Worm (Caenorhabditis elegans) whole organism, L4 larva: Measurements from ENCODE around the gene rft-1.

Experiments
- F49E8.2 ChIP-seq: sonication (generic microtip); optimal IDR thresholded peaks from 2 replicates; lab custom pipeline; 2016; ENCODE audit warnings: missing compliant biosample characterization, mild to moderate bottlenecking, missing genetic modification characterization, borderline replicate concordance
- R02D3.7 ChIP-seq: fragments of 150-350 bp; sonication (generic microtip); optimal IDR thresholded peaks from 3 replicates; lab custom pipeline; 2014; ENCODE audit warnings: missing biosample characterization, missing genetic modification characterization
- Y105C5A.15 ChIP-seq: fragments of 200-800 bp; sonication (Bioruptor generic); IDR thresholded peaks from 2 replicates; pipeline ENCODE4 v1.3.6; 2022; ENCODE audit warnings: missing genetic modification characterization, missing compliant biosample characterization
- Y48G9A.11 ChIP-seq: fragments of 200-800 bp; sonication (Bioruptor generic); IDR thresholded peaks from 2 replicates; pipeline ENCODE4 v1.3.6; 2022; ENCODE audit warnings: missing genetic modification reagents, missing genetic modification characterization, missing compliant biosample characterization
- Y75B8A.6 ChIP-seq: fragments of 200-800 bp; sonication (Bioruptor generic); IDR thresholded peaks from 2 replicates; pipeline ENCODE4 v1.3.6; 2022; ENCODE audit warnings: missing genetic modification reagents, missing genetic modification characterization, missing compliant biosample characterization
- ZK546.5 ChIP-seq, 2 experiments: sonication (generic microtip); optimal IDR thresholded peaks; 2 replicates each; lab custom pipeline; 2017; ENCODE audit warnings: missing biosample characterization in 2 of 2, missing genetic modification characterization in 2 of 2
- ama-1 ChIP-seq: fragments of 150-350 bp; optimal IDR thresholded peaks from 2 replicates; lab custom pipeline; 2014; ENCODE audit warnings: inconsistent platforms, mixed read lengths
- arid-1 ChIP-seq: fragments of 200-800 bp; sonication (Bioruptor generic); conservative IDR thresholded peaks from 2 replicates; pipeline ENCODE4 v1.3.6; 2022; ENCODE audit warnings: missing genetic modification reagents, missing genetic modification characterization, missing compliant biosample characterization
- daf-16 ChIP-seq, 3 experiments: sonication (generic microtip); optimal IDR thresholded peaks; 2 replicates each; lab custom pipeline; 2016 to 2017; ENCODE audit warnings: missing genetic modification characterization in 3 of 3, missing genetic modification reagents in 3 of 3, mild to moderate bottlenecking in 2 of 3, missing compliant biosample characterization in 2 of 3, missing biosample characterization in 1 of 3, moderate library complexity in 1 of 3
- dmd-8 ChIP-seq: fragments of 200-800 bp; sonication (Bioruptor generic); IDR thresholded peaks from 2 replicates; pipeline ENCODE4 v1.3.6; 2022; ENCODE audit warnings: missing genetic modification characterization, missing compliant biosample characterization
- dmd-9 ChIP-seq: fragments of 200-800 bp; sonication (Bioruptor generic); IDR thresholded peaks from 2 replicates; pipeline ENCODE4 v1.3.6; 2022; ENCODE audit warnings: missing genetic modification reagents, missing genetic modification characterization, missing compliant biosample characterization
- dpl-1 ChIP-seq: fragments of 150-350 bp; optimal IDR thresholded peaks from 2 replicates; lab custom pipeline; 2014; ENCODE audit warnings: missing biosample characterization, missing genetic modification reagents, missing genetic modification characterization
- egl-27 ChIP-seq: sonication (generic microtip); optimal IDR thresholded peaks from 3 replicates; lab custom pipeline; 2017; ENCODE audit warnings: missing biosample characterization, missing genetic modification reagents, missing genetic modification characterization
- egl-43 ChIP-seq: fragments of 200-800 bp; sonication (Bioruptor generic); IDR thresholded peaks from 2 replicates; pipeline ENCODE4 v1.3.6; 2022; ENCODE audit warnings: missing genetic modification reagents, missing genetic modification characterization, missing compliant biosample characterization
- fkh-10 ChIP-seq: fragments of 150-350 bp; optimal IDR thresholded peaks from 2 replicates; lab custom pipeline; 2014; ENCODE audit warnings: missing biosample characterization, missing genetic modification reagents, missing genetic modification characterization
- fos-1 ChIP-seq: fragments of 150-350 bp; optimal IDR thresholded peaks from 2 replicates; lab custom pipeline; 2014; ENCODE audit warnings: missing biosample characterization, missing genetic modification characterization
- gei-8 ChIP-seq: fragments of 200-800 bp; sonication (Bioruptor generic); optimal IDR thresholded peaks from 2 replicates; lab custom pipeline; 2018; ENCODE audit warnings: mild to moderate bottlenecking, missing genetic modification characterization, missing compliant biosample characterization
- hif-1 ChIP-seq, 2 experiments: sonication (generic microtip); optimal IDR thresholded peaks; 2 replicates each; lab custom pipeline; 2016 to 2017; ENCODE audit warnings: missing compliant biosample characterization in 2 of 2, missing genetic modification characterization in 2 of 2, missing genetic modification reagents in 2 of 2, missing genotype in 2 of 2, mild to moderate bottlenecking in 1 of 2
- hlh-30 ChIP-seq: sonication (generic microtip); optimal IDR thresholded peaks from 2 replicates; lab custom pipeline; 2017; ENCODE audit warnings: antibody characterized with exemption, mild to moderate bottlenecking, missing genetic modification characterization, missing compliant biosample characterization; ENCODE audit not compliant: insufficient read depth
- lin-1 ChIP-seq: fragments of 200-800 bp; sonication (Bioruptor generic); IDR thresholded peaks from 2 replicates; pipeline ENCODE4 v1.3.6; 2022; ENCODE audit warnings: missing genetic modification reagents, missing genetic modification characterization, missing compliant biosample characterization
- lin-15B ChIP-seq: fragments of 150-350 bp; sonication (generic microtip); optimal IDR thresholded peaks from 3 replicates; lab custom pipeline; 2014; ENCODE audit warnings: missing biosample characterization, missing genetic modification characterization
- lin-29 ChIP-seq: fragments of 200-800 bp; sonication (Bioruptor generic); IDR thresholded peaks from 2 replicates; pipeline ENCODE4 v1.3.6; 2022; ENCODE audit warnings: missing genetic modification reagents, missing genetic modification characterization, missing compliant biosample characterization
- lin-38 ChIP-seq: fragments of 200-800 bp; sonication (Bioruptor generic); IDR thresholded peaks from 2 replicates; pipeline ENCODE4 v1.3.6; 2022; ENCODE audit warnings: missing genetic modification reagents, missing genetic modification characterization, missing compliant biosample characterization
- lir-3 ChIP-seq: sonication (generic microtip); optimal IDR thresholded peaks from 2 replicates; lab custom pipeline; 2016; ENCODE audit warnings: mild to moderate bottlenecking, missing genetic modification characterization, missing compliant biosample characterization
- lsy-2 ChIP-seq, 2 experiments: fragments of 150-350 bp in 1 of 2; sonication (generic microtip) in 1 of 2; optimal IDR thresholded peaks; 2 replicates each; lab custom pipeline; 2014 to 2017; ENCODE audit warnings: missing biosample characterization in 2 of 2, missing genetic modification characterization in 2 of 2
- mdl-1 ChIP-seq, 2 experiments: fragments of 150-350 bp in 1 of 2; sonication (generic microtip) in 1 of 2; optimal IDR thresholded peaks; 2 replicates each; lab custom pipeline; 2014 to 2017; ENCODE audit warnings: missing biosample characterization in 2 of 2, missing genetic modification characterization in 2 of 2
- mes-2 ChIP-seq: sonication (generic microtip); optimal IDR thresholded peaks from 2 replicates; lab custom pipeline; 2016; ENCODE audit warnings: missing genotype, mild to moderate bottlenecking, missing genetic modification characterization, missing compliant biosample characterization; ENCODE audit not compliant: poor library complexity, severe bottlenecking
- nhr-102 ChIP-seq: sonication (generic microtip); optimal IDR thresholded peaks from 2 replicates; lab custom pipeline; 2016; ENCODE audit warnings: mild to moderate bottlenecking, missing genetic modification characterization, moderate library complexity, missing compliant biosample characterization
- nhr-41 ChIP-seq: fragments of 200-800 bp; sonication (Bioruptor generic); IDR thresholded peaks from 2 replicates; pipeline ENCODE4 v1.3.6; 2022; ENCODE audit warnings: missing genetic modification reagents, missing genetic modification characterization, missing compliant biosample characterization
- nhr-6 ChIP-seq: fragments of 150-350 bp; optimal IDR thresholded peaks from 2 replicates; lab custom pipeline; 2014; ENCODE audit warnings: missing biosample characterization, missing genetic modification characterization
- nhr-76 ChIP-seq: fragments of 150-350 bp; optimal IDR thresholded peaks from 2 replicates; lab custom pipeline; 2014; ENCODE audit warnings: missing biosample characterization, missing genetic modification characterization
- nhr-77 ChIP-seq: fragments of 150-350 bp; optimal IDR thresholded peaks from 2 replicates; lab custom pipeline; 2014; ENCODE audit warnings: missing biosample characterization, missing genetic modification characterization
- pha-4 ChIP-seq, 2 experiments: fragments of 150-350 bp in 1 of 2; fragments of 200-800 bp in 1 of 2; sonication (Bioruptor generic) in 1 of 2; IDR thresholded peaks in 1 of 2; optimal IDR thresholded peaks in 1 of 2; 2 replicates each; pipeline versions ENCODE4 v1.3.6 to Lab custom; 2014 to 2022; ENCODE audit warnings: missing genetic modification characterization in 2 of 2, missing genetic modification reagents in 2 of 2, missing biosample characterization in 1 of 2, missing compliant biosample characterization in 1 of 2
- php-3 ChIP-seq: fragments of 200-800 bp; sonication (Bioruptor generic); IDR thresholded peaks from 2 replicates; pipeline ENCODE4 v1.3.6; 2022; ENCODE audit warnings: missing genetic modification reagents, missing genetic modification characterization, missing compliant biosample characterization
- rbr-2 ChIP-seq: sonication (generic microtip); optimal IDR thresholded peaks from 2 replicates; lab custom pipeline; 2016; ENCODE audit warnings: missing genotype, missing genetic modification characterization, missing compliant biosample characterization
- saeg-2 ChIP-seq: fragments of 200-800 bp; sonication (Bioruptor generic); IDR thresholded peaks from 2 replicates; pipeline ENCODE4 v1.3.6; 2022; ENCODE audit warnings: missing genetic modification reagents, missing genetic modification characterization, missing compliant biosample characterization
- snpc-1.2 ChIP-seq: fragments of 200-800 bp; sonication (Bioruptor generic); IDR thresholded peaks from 2 replicates; pipeline ENCODE4 v1.3.6; 2022; ENCODE audit warnings: missing genetic modification reagents, missing genetic modification characterization, missing compliant biosample characterization
- spr-1 ChIP-seq: sonication (generic microtip); optimal IDR thresholded peaks from 2 replicates; lab custom pipeline; 2016; ENCODE audit warnings: mild to moderate bottlenecking, missing genetic modification characterization, missing compliant biosample characterization
- tag-97 ChIP-seq: fragments of 200-800 bp; sonication (Bioruptor generic); IDR thresholded peaks from 2 replicates; pipeline ENCODE4 v1.3.6; 2022; ENCODE audit warnings: missing genetic modification characterization, missing compliant biosample characterization
- tra-1 ChIP-seq: fragments of 200-800 bp; sonication (Bioruptor generic); IDR thresholded peaks from 2 replicates; pipeline ENCODE4 v1.3.6; 2022; ENCODE audit warnings: missing genetic modification reagents, missing genetic modification characterization, missing compliant biosample characterization
- unc-130 ChIP-seq: sonication (generic microtip); optimal IDR thresholded peaks from 2 replicates; lab custom pipeline; 2016; ENCODE audit warnings: missing genetic modification reagents, missing genetic modification characterization, missing compliant biosample characterization
- vab-7 ChIP-seq: fragments of 200-800 bp; sonication (Bioruptor generic); IDR thresholded peaks from 2 replicates; pipeline ENCODE4 v1.3.6; 2022; ENCODE audit warnings: missing genetic modification reagents, missing genetic modification characterization, missing compliant biosample characterization
- zfp-2 ChIP-seq: sonication (generic microtip); optimal IDR thresholded peaks from 2 replicates; lab custom pipeline; 2016; ENCODE audit warnings: mild to moderate bottlenecking, missing genetic modification characterization, missing compliant biosample characterization
- ztf-11 ChIP-seq: fragments of 150-350 bp; optimal IDR thresholded peaks from 2 replicates; lab custom pipeline; 2014; ENCODE audit warnings: missing biosample characterization, missing genetic modification characterization

The rft-1 gene

ce11 chrV:4450523-4451089 lies 7.6 kb upstream of the rft-1 start, which contains the start of gene rft-2 (continued):
- TF ChIP-seq php-3 (GFP tag; lab: Robert Waterston, UW) (no peak), ama-1 (lab: Kevin White, UChicago) (no peak), nhr-102 (peak; percentile 13), lsy-2 (tag; optimal IDR thresholded peaks at IDR 0.05; lab: Kevin White, UChicago) (peak in 1 of 2 experiments; percentile 72), dpl-1 (GFP tag; lab: Kevin White, UChicago) (peak; percentile 91), mdl-1 (tag; optimal IDR thresholded peaks at IDR 0.05; lab: Kevin White, UChicago) (peak in 1 of 2 experiments; percentile 7), rbr-2 (tag; lab: Kevin White, UChicago) (peak; percentile 23), fkh-10 (peak; percentile 24)

ce11 chrV:4447637-4448036 lies 4.6 kb upstream of the rft-1 start:
- TF ChIP-seq mdl-1 (tag; optimal IDR thresholded peaks at IDR 0.05; lab: Kevin White, UChicago) (no peak), nhr-41 (GFP tag; lab: Robert Waterston, UW) (no peak), egl-43 (GFP tag; lab: Robert Waterston, UW) (no peak), lin-15B (tag; lab: Kevin White, UChicago) (no peak), R02D3.7 (no peak), F49E8.2 (peak; percentile 52), Y48G9A.11 (no peak; the same call in 1 of the 2 replicates), gei-8 (no peak), vab-7 (GFP tag; lab: Robert Waterston, UW) (no peak), mes-2 (tag; lab: Kevin White, UChicago) (no peak), zfp-2 (tag; lab: Kevin White, UChicago) (no peak), Y105C5A.15 (no peak), lir-3 (tag; lab: Kevin White, UChicago) (no peak), php-3 (GFP tag; lab: Robert Waterston, UW) (no peak), pha-4 (GFP tag; IDR thresholded peaks at IDR 0.05; lab: Robert Waterston, UW) (no peak), pha-4 (tag; optimal IDR thresholded peaks at IDR 0.05; lab: Kevin White, UChicago) (no peak), rbr-2 (tag; lab: Kevin White, UChicago) (no peak), tag-97 (GFP tag; lab: Robert Waterston, UW) (no peak), spr-1 (tag; lab: Kevin White, UChicago) (no peak), ZK546.5 (tag; optimal IDR thresholded peaks at IDR 0.05; lab: Kevin White, UChicago) (no peak), nhr-76 (no peak), daf-16 (GFP tag; optimal IDR thresholded peaks at IDR 0.05; lab: Kevin White, UChicago) (no peak), daf-16 (tag; optimal IDR thresholded peaks at IDR 0.05; lab: Kevin White, UChicago) (no peak), arid-1 (GFP tag; lab: Robert Waterston, UW) (0 out of 2 replicates have a peak, but pooled peaks have one; percentile 11), saeg-2 (GFP tag; lab: Robert Waterston, UW) (no peak), dmd-9 (no peak), lsy-2 (tag; optimal IDR thresholded peaks at IDR 0.05; lab: Kevin White, UChicago) (no peak), dmd-8 (GFP tag; lab: Robert Waterston, UW) (no peak), tra-1 (no peak), snpc-1.2 (GFP tag; lab: Robert Waterston, UW) (peak; percentile 38; the same call in 1 of the 2 replicates), hlh-30 (no peak), nhr-77 (tag; lab: Kevin White, UChicago) (no peak), lin-29 (GFP tag; lab: Robert Waterston, UW) (no peak), Y75B8A.6 (GFP tag; lab: Robert Waterston, UW) (no peak), ama-1 (lab: Kevin White, UChicago) (no peak), fkh-10 (no peak), unc-130 (peak; percentile 35), nhr-6 (tag; lab: Kevin White, UChicago) (no peak), ztf-11 (tag; lab: Kevin White, UChicago) (no peak), lin-1 (GFP tag; lab: Robert Waterston, UW) (no peak), egl-27 (tag; lab: Kevin White, UChicago) (no peak), fos-1 (no peak), lin-38 (GFP tag; lab: Robert Waterston, UW) (peak; percentile 63; the same call in 1 of the 2 replicates), hif-1 (tag; optimal IDR thresholded peaks at IDR 0.05; lab: Kevin White, UChicago) (no peak)
